Fruit fly (Drosophila melanogaster): Measurements from ENCODE around the gene CG46335.

CG46335 gene

dm6 chr3R:27368617-27369016 lies at the start of gene CG46335:
Gene CG46335 (minus strand): TSS chr3R:27368717.
- no peak for TF ChIP-seq CG17801 (GFP tag; optimal IDR thresholded peaks at IDR 0.05; ENCODE audit: partially characterized antibody)

- no peak for TF ChIP-seq CG17801 (GFP tag; optimal IDR thresholded peaks at IDR 0.05; ENCODE audit: partially characterized antibody)
These were observed 46.8 kb upstream of the CG46335 start for dm6 chr3R:27415303-27415702.

dm6 chr3R:27413214-27413613 lies 44.7 kb upstream of the CG46335 start:
- no peak for TF ChIP-seq CG17801 (GFP tag; optimal IDR thresholded peaks at IDR 0.05; ENCODE audit: partially characterized antibody)

- no peak for TF ChIP-seq CG17801 (GFP tag; optimal IDR thresholded peaks at IDR 0.05; ENCODE audit: partially characterized antibody)
These were observed 40.2 kb upstream of the CG46335 start for dm6 chr3R:27408683-27409082.

dm6 chr3R:27407049-27407448 lies 38.5 kb upstream of the CG46335 start:
- TF ChIP-seq CG17801 (GFP tag; optimal IDR thresholded peaks at IDR 0.05; ENCODE audit: partially characterized antibody), result no peak

- TF ChIP-seq CG17801 (GFP tag; optimal IDR thresholded peaks at IDR 0.05; ENCODE audit: partially characterized antibody), result no peak
These were observed 28.2 kb downstream of the CG46335 start, which contains the start of gene CG42534 for dm6 chr3R:27340322-27340721. Gene CG42534 (plus strand): TSS chr3R:27340622.

- TF ChIP-seq CG17801 (GFP tag; optimal IDR thresholded peaks at IDR 0.05; ENCODE audit: partially characterized antibody), result no peak
These were observed 37.7 kb downstream of the CG46335 start, which contains the start of gene CG3330 for dm6 chr3R:27330782-27331181. Gene CG3330 (minus strand): TSS chr3R:27330882.

dm6 chr3R:27322225-27322624 lies 46.3 kb downstream of the CG46335 start, which contains the start of gene CG3339:
Gene CG3339 (minus strand): TSS chr3R:27322325.
- no peak for TF ChIP-seq CG17801 (GFP tag; optimal IDR thresholded peaks at IDR 0.05; ENCODE audit: partially characterized antibody)

Measured in ovary, adult (tissue).